Fruit fly (Drosophila melanogaster) whole organism, embryonic: Measurements from ENCODE around the gene CROT.

Experiments used
- CG16813 ChIP-seq: fragments of 200-800 bp; sonication (Bioruptor generic); IDR thresholded peaks from 3 replicates; pipeline ENCODE4 v1.3.6; 2022; ENCODE audit warnings: missing biosample characterization, missing genetic modification characterization; ENCODE audit not compliant: partially characterized antibody
- CG4617 ChIP-seq: fragments of 200-800 bp; sonication (Bioruptor generic); optimal IDR thresholded peaks from 3 replicates; lab custom pipeline; 2016; ENCODE audit warnings: missing biosample characterization, missing genetic modification characterization, borderline replicate concordance
- CG6791 ChIP-seq: fragments of 200-800 bp; sonication (Bioruptor generic); IDR thresholded peaks from 3 replicates; pipeline ENCODE4 v1.3.6; 2022; ENCODE audit warnings: missing biosample characterization, missing genetic modification characterization; ENCODE audit not compliant: partially characterized antibody
- CG8281 ChIP-seq: fragments of 200-800 bp; sonication (Bioruptor generic); optimal IDR thresholded peaks from 2 replicates; lab custom pipeline; 2018; ENCODE audit warnings: missing biosample characterization, mild to moderate bottlenecking, missing genetic modification characterization, moderate library complexity
- D19A ChIP-seq: fragments of 200-800 bp; optimal IDR thresholded peaks from 3 replicates; lab custom pipeline; 2019; ENCODE audit warnings: missing biosample characterization, mild to moderate bottlenecking, missing genetic modification characterization, moderate library complexity
- Deaf1 ChIP-seq: fragments of 200-800 bp; optimal IDR thresholded peaks from 3 replicates; lab custom pipeline; 2019; ENCODE audit warnings: missing biosample characterization, mild to moderate bottlenecking, missing genetic modification characterization, moderate library complexity
- Poxn ChIP-seq: fragments of 200-800 bp; sonication (Bioruptor generic); IDR thresholded peaks from 2 replicates; pipeline ENCODE4 v1.3.6; 2022; ENCODE audit warnings: missing biosample characterization, missing genetic modification characterization
- abd-A ChIP-seq: fragments of 200-800 bp; sonication (Bioruptor generic); optimal IDR thresholded peaks from 3 replicates; lab custom pipeline; 2019; ENCODE audit warnings: missing biosample characterization, mild to moderate bottlenecking, missing genetic modification characterization, moderate library complexity
- gem ChIP-seq: fragments of 200-800 bp; sonication (Bioruptor generic); optimal IDR thresholded peaks from 2 replicates; lab custom pipeline; 2019; ENCODE audit warnings: missing biosample characterization, mild to moderate bottlenecking, missing genetic modification characterization, moderate library complexity
- mld ChIP-seq: fragments of 200-800 bp; sonication (Bioruptor generic); IDR thresholded peaks from 3 replicates; pipeline ENCODE4 v1.3.6; 2022; ENCODE audit warnings: missing biosample characterization, missing genetic modification characterization; ENCODE audit not compliant: partially characterized antibody
- wdn ChIP-seq: fragments of 200-800 bp; sonication (Bioruptor generic); IDR thresholded peaks from 2 replicates; pipeline ENCODE4 v1.3.6; 2022; ENCODE audit warnings: missing biosample characterization, missing genetic modification characterization

DNA sequence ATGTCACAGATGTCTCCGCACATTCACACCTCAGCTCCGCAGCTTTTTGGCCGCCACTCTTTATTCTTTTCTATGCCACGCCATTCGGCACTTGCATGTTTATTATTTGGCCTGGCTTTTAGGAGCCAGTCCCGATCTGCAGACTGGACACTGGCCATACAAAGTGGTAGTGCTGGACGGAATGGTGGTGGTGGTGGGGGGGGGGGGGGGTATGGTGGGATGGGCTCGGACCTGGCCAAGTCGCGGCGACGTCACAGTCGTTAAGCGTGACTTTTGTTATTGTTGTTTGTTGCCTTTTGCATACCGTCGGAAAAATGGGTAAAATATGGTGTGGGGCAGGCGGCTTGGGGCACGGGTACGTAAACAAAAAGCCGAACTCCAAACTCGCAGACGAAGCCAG, 21.5 kb downstream of the CROT start:
- no peak for TF ChIP-seq CG6791
- no peak for TF ChIP-seq Deaf1
- no peak for TF ChIP-seq D19A (tag; lab: Kevin White, UChicago)
- no peak for TF ChIP-seq abd-A (tag; lab: Kevin White, UChicago)
- TF ChIP-seq CG8281 (tag; lab: Kevin White, UChicago), result no peak
- no peak for TF ChIP-seq wdn (GFP tag; lab: Robert Waterston, UW)
- no peak for TF ChIP-seq CG16813 (GFP tag; lab: Robert Waterston, UW)
- TF ChIP-seq CG4617 (GFP tag; lab: Kevin White, UChicago), result no peak
- no peak for TF ChIP-seq Poxn (GFP tag; lab: Robert Waterston, UW)
- no peak for TF ChIP-seq mld (GFP tag; lab: Robert Waterston, UW)
- TF ChIP-seq gem (tag; lab: Kevin White, UChicago), result no peak
